Worm (Caenorhabditis elegans) whole organism, L2 larva: Measurements from ENCODE around the gene C06C6.7.

Experiments
- elt-3 ChIP-seq: sonication (generic microtip); optimal IDR thresholded peaks from 2 replicates; lab custom pipeline; 2017; ENCODE audit warnings: missing biosample characterization, missing genetic modification characterization
- gmeb-1 ChIP-seq: fragments of 150-350 bp; optimal IDR thresholded peaks from 2 replicates; lab custom pipeline; 2014; ENCODE audit warnings: missing biosample characterization, missing genetic modification characterization
- lin-39 ChIP-seq: fragments of 150-350 bp; optimal IDR thresholded peaks from 2 replicates; lab custom pipeline; 2014; ENCODE audit warnings: missing biosample characterization, missing genetic modification reagents, missing genetic modification characterization
- nhr-11 ChIP-seq: fragments of 150-350 bp; optimal IDR thresholded peaks from 2 replicates; lab custom pipeline; 2014; ENCODE audit warnings: missing biosample characterization, missing genetic modification characterization
- peb-1 ChIP-seq: fragments of 150-350 bp; optimal IDR thresholded peaks from 2 replicates; lab custom pipeline; 2014; ENCODE audit warnings: missing biosample characterization, missing genetic modification characterization
- snpc-4 ChIP-seq: fragments of 150-350 bp; optimal IDR thresholded peaks from 2 replicates; lab custom pipeline; 2014; ENCODE audit warnings: missing biosample characterization, missing genetic modification characterization
- unc-62 ChIP-seq: fragments of 150-350 bp; optimal IDR thresholded peaks from 2 replicates; lab custom pipeline; 2014; ENCODE audit warnings: missing biosample characterization, missing genetic modification reagents, missing genetic modification characterization
- ztf-11 ChIP-seq: sonication (generic microtip); optimal IDR thresholded peaks from 2 replicates; lab custom pipeline; 2017; ENCODE audit warnings: missing biosample characterization, missing genetic modification characterization

DNA sequence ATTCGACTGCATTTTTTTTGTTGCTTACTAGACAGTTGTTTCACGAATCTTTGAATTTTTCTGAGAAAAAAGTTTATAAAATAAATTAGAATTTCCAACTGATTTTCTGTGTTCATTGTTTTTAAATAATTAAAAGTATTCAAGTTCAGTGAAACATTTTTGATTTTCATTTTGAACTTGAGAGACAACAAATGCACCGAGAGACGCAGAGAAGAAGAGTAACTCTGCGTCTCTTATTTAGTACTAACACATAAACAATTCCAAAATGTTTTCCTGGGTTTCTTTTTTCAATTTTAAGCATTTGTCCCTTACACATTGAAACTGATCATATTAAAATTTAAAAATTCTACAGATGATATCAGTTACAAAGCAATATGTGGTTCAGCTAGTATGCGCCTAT lies 32.5 kb upstream of the C06C6.7 start:
- TF ChIP-seq snpc-4 (no peak), gmeb-1 (tag; lab: Kevin White, UChicago) (no peak), elt-3 (tag; lab: Kevin White, UChicago) (no peak), lin-39 (tag; lab: Kevin White, UChicago) (no peak), nhr-11 (no peak), ztf-11 (tag; lab: Kevin White, UChicago) (no peak), peb-1 (tag; lab: Kevin White, UChicago) (no peak), unc-62 (GFP tag; lab: Kevin White, UChicago) (no peak)
